Worm (Caenorhabditis elegans) whole organism, L4/young adult: ENCODE results near the gene C25F9.14.

Experiments
- W03F9.2 ChIP-seq: fragments of 150-350 bp; optimal IDR thresholded peaks from 2 replicates; lab custom pipeline; 2014; ENCODE audit warnings: missing biosample characterization, missing genetic modification characterization
- dao-5 ChIP-seq: sonication (generic microtip); optimal IDR thresholded peaks from 2 replicates; lab custom pipeline; 2016; ENCODE audit warnings: missing genotype, missing genetic modification characterization, moderate library complexity, missing compliant biosample characterization
- him-1 ChIP-seq: sonication (generic microtip); optimal IDR thresholded peaks from 2 replicates; lab custom pipeline; 2016; ENCODE audit warnings: missing genotype, missing genetic modification reagents, missing genetic modification characterization, missing compliant biosample characterization

DNA sequence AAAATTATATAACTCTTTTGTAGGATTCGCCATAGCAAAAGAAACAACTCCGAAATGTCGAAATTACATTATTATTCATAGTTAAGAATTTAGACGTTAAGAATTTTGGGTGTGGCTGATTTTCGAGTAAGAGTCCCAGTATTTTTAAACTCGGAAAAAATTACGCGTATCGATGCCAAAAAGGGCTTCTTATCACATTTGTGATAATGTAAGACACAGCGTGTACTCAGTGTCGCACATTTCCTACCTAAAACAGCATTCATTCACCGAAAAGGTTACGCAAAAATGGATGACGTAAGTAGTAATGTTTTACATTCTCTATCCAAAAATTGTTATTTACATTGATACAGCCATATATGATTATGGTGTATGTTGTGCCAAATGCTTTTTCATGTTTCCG is 13.3 kb downstream of the C25F9.14 start, which contains the start of gene M04C3.5:
- TF ChIP-seq dao-5 (no peak), W03F9.2 (tag; lab: Kevin White, UChicago) (no peak), him-1 (no peak)
